Worm (Caenorhabditis elegans) whole organism, L4 larva: ENCODE measurements around the gene acd-4.

Experiments used
- F49E8.2 ChIP-seq: sonication (generic microtip); optimal IDR thresholded peaks from 2 replicates; lab custom pipeline; 2016; ENCODE audit warnings: missing compliant biosample characterization, mild to moderate bottlenecking, missing genetic modification characterization, borderline replicate concordance
- T20F7.1 ChIP-seq: fragments of 200-800 bp; sonication (Bioruptor generic); optimal IDR thresholded peaks from 2 replicates; lab custom pipeline; 2018; ENCODE audit warnings: mild to moderate bottlenecking, missing genetic modification characterization, missing compliant biosample characterization
- T26A8.4 ChIP-seq: fragments of 200-800 bp; sonication (Bioruptor generic); IDR thresholded peaks from 2 replicates; pipeline ENCODE4 v1.3.6; 2022; ENCODE audit warnings: missing genetic modification characterization, missing compliant biosample characterization
- Y48G9A.11 ChIP-seq: fragments of 200-800 bp; sonication (Bioruptor generic); IDR thresholded peaks from 2 replicates; pipeline ENCODE4 v1.3.6; 2022; ENCODE audit warnings: missing genetic modification reagents, missing genetic modification characterization, missing compliant biosample characterization
- ceh-20 ChIP-seq: fragments of 200-800 bp; sonication (Bioruptor generic); IDR thresholded peaks from 2 replicates; pipeline ENCODE4 v1.3.6; 2022; ENCODE audit warnings: missing genetic modification reagents, missing genetic modification characterization, missing compliant biosample characterization
- cey-2 ChIP-seq: sonication (generic microtip); optimal IDR thresholded peaks from 3 replicates; lab custom pipeline; 2017; ENCODE audit warnings: missing genetic modification characterization, mild to moderate bottlenecking, missing compliant biosample characterization, antibody characterized with exemption, borderline replicate concordance; ENCODE audit not compliant: insufficient read depth
- daf-16 ChIP-seq, 3 experiments: sonication (generic microtip); optimal IDR thresholded peaks; 2 replicates each; lab custom pipeline; 2016 to 2017; ENCODE audit warnings: missing genetic modification characterization in 3 of 3, missing genetic modification reagents in 3 of 3, mild to moderate bottlenecking in 2 of 3, missing compliant biosample characterization in 2 of 3, missing biosample characterization in 1 of 3, moderate library complexity in 1 of 3
- dmd-6 ChIP-seq: fragments of 200-800 bp; sonication (Bioruptor generic); IDR thresholded peaks from 2 replicates; pipeline ENCODE4 v1.3.6; 2022; ENCODE audit warnings: missing genetic modification reagents, missing genetic modification characterization, missing compliant biosample characterization
- dve-1 ChIP-seq: sonication (generic microtip); optimal IDR thresholded peaks from 2 replicates; lab custom pipeline; 2017; ENCODE audit warnings: antibody characterized with exemption, mild to moderate bottlenecking, missing genetic modification characterization, missing compliant biosample characterization; ENCODE audit not compliant: insufficient read depth
- fkh-10 ChIP-seq: fragments of 150-350 bp; optimal IDR thresholded peaks from 2 replicates; lab custom pipeline; 2014; ENCODE audit warnings: missing biosample characterization, missing genetic modification reagents, missing genetic modification characterization
- gei-8 ChIP-seq: fragments of 200-800 bp; sonication (Bioruptor generic); optimal IDR thresholded peaks from 2 replicates; lab custom pipeline; 2018; ENCODE audit warnings: mild to moderate bottlenecking, missing genetic modification characterization, missing compliant biosample characterization
- hif-1 ChIP-seq, 2 experiments: sonication (generic microtip); optimal IDR thresholded peaks; 2 replicates each; lab custom pipeline; 2016 to 2017; ENCODE audit warnings: missing compliant biosample characterization in 2 of 2, missing genetic modification characterization in 2 of 2, missing genetic modification reagents in 2 of 2, missing genotype in 2 of 2, mild to moderate bottlenecking in 1 of 2
- hlh-11 ChIP-seq: fragments of 200-800 bp; sonication (Bioruptor generic); optimal IDR thresholded peaks from 2 replicates; lab custom pipeline; 2018; ENCODE audit warnings: mild to moderate bottlenecking, missing genetic modification characterization, missing compliant biosample characterization
- hlh-30 ChIP-seq: sonication (generic microtip); optimal IDR thresholded peaks from 2 replicates; lab custom pipeline; 2017; ENCODE audit warnings: antibody characterized with exemption, mild to moderate bottlenecking, missing genetic modification characterization, missing compliant biosample characterization; ENCODE audit not compliant: insufficient read depth
- jun-1 ChIP-seq: fragments of 150-350 bp; optimal IDR thresholded peaks from 2 replicates; lab custom pipeline; 2014; ENCODE audit warnings: missing biosample characterization, missing genetic modification reagents, missing genetic modification characterization
- lim-7 ChIP-seq: fragments of 200-800 bp; sonication (Bioruptor generic); IDR thresholded peaks from 2 replicates; pipeline ENCODE4 v1.3.6; 2022; ENCODE audit warnings: missing genetic modification characterization, missing compliant biosample characterization
- lin-1 ChIP-seq: fragments of 200-800 bp; sonication (Bioruptor generic); IDR thresholded peaks from 2 replicates; pipeline ENCODE4 v1.3.6; 2022; ENCODE audit warnings: missing genetic modification reagents, missing genetic modification characterization, missing compliant biosample characterization
- lin-38 ChIP-seq: fragments of 200-800 bp; sonication (Bioruptor generic); IDR thresholded peaks from 2 replicates; pipeline ENCODE4 v1.3.6; 2022; ENCODE audit warnings: missing genetic modification reagents, missing genetic modification characterization, missing compliant biosample characterization
- lsy-2 ChIP-seq, 2 experiments: fragments of 150-350 bp in 1 of 2; sonication (generic microtip) in 1 of 2; optimal IDR thresholded peaks; 2 replicates each; lab custom pipeline; 2014 to 2017; ENCODE audit warnings: missing biosample characterization in 2 of 2, missing genetic modification characterization in 2 of 2
- madf-9 ChIP-seq: fragments of 200-800 bp; sonication (Bioruptor generic); conservative IDR thresholded peaks from 2 replicates; pipeline ENCODE4 v1.3.6; 2022; ENCODE audit warnings: missing genetic modification reagents, missing genetic modification characterization, missing compliant biosample characterization
- mep-1 ChIP-seq: fragments of 150-350 bp; sonication (generic microtip); optimal IDR thresholded peaks from 3 replicates; lab custom pipeline; 2014; ENCODE audit warnings: missing biosample characterization, missing genetic modification characterization
- mes-2 ChIP-seq: sonication (generic microtip); optimal IDR thresholded peaks from 2 replicates; lab custom pipeline; 2016; ENCODE audit warnings: missing genotype, mild to moderate bottlenecking, missing genetic modification characterization, missing compliant biosample characterization; ENCODE audit not compliant: poor library complexity, severe bottlenecking
- mxl-2 ChIP-seq: fragments of 200-800 bp; sonication (Bioruptor generic); conservative IDR thresholded peaks from 2 replicates; pipeline ENCODE4 v1.3.6; 2022; ENCODE audit warnings: missing genetic modification reagents, missing genetic modification characterization, missing compliant biosample characterization
- mxl-3 ChIP-seq: fragments of 200-800 bp; sonication (Bioruptor generic); optimal IDR thresholded peaks from 2 replicates; lab custom pipeline; 2018; ENCODE audit warnings: mild to moderate bottlenecking, missing genetic modification characterization, missing compliant biosample characterization
- nhr-10 ChIP-seq: fragments of 150-350 bp; optimal IDR thresholded peaks from 2 replicates; lab custom pipeline; 2014; ENCODE audit warnings: missing biosample characterization, missing genetic modification characterization
- nhr-102 ChIP-seq: sonication (generic microtip); optimal IDR thresholded peaks from 2 replicates; lab custom pipeline; 2016; ENCODE audit warnings: mild to moderate bottlenecking, missing genetic modification characterization, moderate library complexity, missing compliant biosample characterization
- nhr-11 ChIP-seq: fragments of 150-350 bp; optimal IDR thresholded peaks from 2 replicates; lab custom pipeline; 2014; ENCODE audit warnings: missing biosample characterization, missing genetic modification characterization
- nhr-28 ChIP-seq: fragments of 150-350 bp; optimal IDR thresholded peaks from 2 replicates; lab custom pipeline; 2014; ENCODE audit warnings: missing biosample characterization, missing genetic modification characterization
- nhr-41 ChIP-seq: fragments of 200-800 bp; sonication (Bioruptor generic); IDR thresholded peaks from 2 replicates; pipeline ENCODE4 v1.3.6; 2022; ENCODE audit warnings: missing genetic modification reagents, missing genetic modification characterization, missing compliant biosample characterization
- nhr-48 ChIP-seq: sonication (generic microtip); optimal IDR thresholded peaks from 2 replicates; lab custom pipeline; 2016; ENCODE audit warnings: mild to moderate bottlenecking, missing genetic modification characterization, missing compliant biosample characterization
- nhr-6 ChIP-seq: fragments of 150-350 bp; optimal IDR thresholded peaks from 2 replicates; lab custom pipeline; 2014; ENCODE audit warnings: missing biosample characterization, missing genetic modification characterization
- nhr-76 ChIP-seq: fragments of 150-350 bp; optimal IDR thresholded peaks from 2 replicates; lab custom pipeline; 2014; ENCODE audit warnings: missing biosample characterization, missing genetic modification characterization
- nhr-77 ChIP-seq: fragments of 150-350 bp; optimal IDR thresholded peaks from 2 replicates; lab custom pipeline; 2014; ENCODE audit warnings: missing biosample characterization, missing genetic modification characterization
- pha-4 ChIP-seq, 2 experiments: fragments of 150-350 bp in 1 of 2; fragments of 200-800 bp in 1 of 2; sonication (Bioruptor generic) in 1 of 2; IDR thresholded peaks in 1 of 2; optimal IDR thresholded peaks in 1 of 2; 2 replicates each; pipeline versions ENCODE4 v1.3.6 to Lab custom; 2014 to 2022; ENCODE audit warnings: missing genetic modification characterization in 2 of 2, missing genetic modification reagents in 2 of 2, missing biosample characterization in 1 of 2, missing compliant biosample characterization in 1 of 2
- php-3 ChIP-seq: fragments of 200-800 bp; sonication (Bioruptor generic); IDR thresholded peaks from 2 replicates; pipeline ENCODE4 v1.3.6; 2022; ENCODE audit warnings: missing genetic modification reagents, missing genetic modification characterization, missing compliant biosample characterization
- pqm-1 ChIP-seq: sonication (generic microtip); optimal IDR thresholded peaks from 2 replicates; lab custom pipeline; 2017; ENCODE audit warnings: missing biosample characterization, missing genetic modification characterization
- saeg-2 ChIP-seq: fragments of 200-800 bp; sonication (Bioruptor generic); IDR thresholded peaks from 2 replicates; pipeline ENCODE4 v1.3.6; 2022; ENCODE audit warnings: missing genetic modification reagents, missing genetic modification characterization, missing compliant biosample characterization
- tra-1 ChIP-seq: fragments of 200-800 bp; sonication (Bioruptor generic); IDR thresholded peaks from 2 replicates; pipeline ENCODE4 v1.3.6; 2022; ENCODE audit warnings: missing genetic modification reagents, missing genetic modification characterization, missing compliant biosample characterization
- unc-62 ChIP-seq, 3 experiments: fragments of 150-350 bp in 1 of 3; sonication (generic microtip); optimal IDR thresholded peaks in 2 of 3; peaks in 1 of 3; 1 replicate in 1 of 3; 2 replicates in 2 of 3; lab custom pipeline; 2014 to 2017; ENCODE audit warnings: missing biosample characterization in 3 of 3, missing genetic modification characterization in 3 of 3, missing genetic modification reagents in 3 of 3, missing genotype in 1 of 3
- vab-7 ChIP-seq: fragments of 200-800 bp; sonication (Bioruptor generic); IDR thresholded peaks from 2 replicates; pipeline ENCODE4 v1.3.6; 2022; ENCODE audit warnings: missing genetic modification reagents, missing genetic modification characterization, missing compliant biosample characterization
- zip-11 ChIP-seq: fragments of 200-800 bp; sonication (Bioruptor generic); IDR thresholded peaks from 2 replicates; pipeline ENCODE4 v1.3.6; 2022; ENCODE audit warnings: missing genetic modification characterization, missing compliant biosample characterization

The acd-4 gene

DNA sequence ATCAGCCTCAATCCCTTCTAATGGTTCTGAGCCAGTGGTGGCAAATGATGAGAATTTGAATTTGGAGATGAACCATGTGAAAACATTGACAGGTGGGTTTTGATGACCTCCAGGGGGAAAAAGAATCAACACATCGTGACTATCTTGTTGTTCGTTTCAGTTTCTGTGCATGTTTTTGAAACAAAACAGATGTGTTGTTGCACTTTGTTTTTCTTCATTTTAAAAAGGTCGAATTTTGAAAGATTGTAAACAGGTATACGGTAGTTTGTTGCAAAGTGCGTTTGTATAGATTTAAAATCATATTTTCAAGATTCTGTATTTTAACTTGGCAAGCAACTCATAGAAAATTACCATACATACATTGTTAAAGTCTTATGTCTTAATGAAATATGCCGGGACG lies 12.3 kb downstream of the acd-4 start:
- no peak for TF ChIP-seq F49E8.2
- TF ChIP-seq hlh-30 (tag; lab: Kevin White, UChicago): peak; percentile 15
- peak in 1 of 2 experiments; percentile 73 for TF ChIP-seq daf-16 (GFP tag; optimal IDR thresholded peaks at IDR 0.05; lab: Kevin White, UChicago)
- TF ChIP-seq daf-16 (tag; optimal IDR thresholded peaks at IDR 0.05; lab: Kevin White, UChicago): peak; percentile 68

DNA sequence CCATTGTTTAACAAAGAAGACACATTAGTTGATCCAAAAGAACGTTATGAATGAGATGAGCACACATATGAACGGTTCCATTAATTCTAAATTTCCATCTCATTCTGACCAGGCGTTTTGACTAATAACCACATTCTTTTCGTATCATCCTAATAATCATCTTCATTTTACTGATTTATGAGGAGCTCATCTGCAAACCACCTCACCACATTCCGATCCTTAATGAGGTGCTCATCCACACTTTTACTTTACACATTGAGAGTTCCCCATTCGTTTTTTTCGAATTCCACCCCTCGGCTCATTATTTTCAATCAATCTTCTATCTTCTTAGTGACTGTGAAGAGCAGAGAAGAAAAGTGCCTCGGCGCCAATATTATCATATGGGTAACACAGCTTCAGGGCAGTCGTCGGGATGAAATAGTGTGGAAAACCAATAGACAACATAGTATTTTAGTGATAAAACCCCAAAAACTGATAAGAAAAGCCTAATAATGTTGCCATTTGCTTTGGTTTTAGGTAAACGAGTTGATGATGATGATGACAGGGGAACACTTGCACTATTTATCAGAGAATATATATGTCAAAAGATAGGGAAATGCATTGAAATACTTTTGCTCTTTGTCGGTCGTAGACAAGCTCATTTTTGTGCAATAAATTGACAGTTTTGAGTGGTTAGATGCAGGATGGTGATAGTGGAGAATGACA lies 13.1 kb downstream of the acd-4 start:
- TF ChIP-seq nhr-102 (tag; lab: Kevin White, UChicago) (peak; percentile 93), pqm-1 (tag; lab: Kevin White, UChicago) (peak; percentile 99), mes-2 (tag; lab: Kevin White, UChicago) (peak; percentile 27), nhr-76 (no peak), vab-7 (GFP tag; lab: Robert Waterston, UW) (no peak), zip-11 (GFP tag; lab: Robert Waterston, UW) (no peak), mxl-2 (no peak), mep-1 (tag; lab: Kevin White, UChicago) (peak; percentile 56), nhr-28 (peak; percentile 77), daf-16 (GFP tag; optimal IDR thresholded peaks at IDR 0.05; lab: Kevin White, UChicago) (peak in 1 of 2 experiments; percentile 94), daf-16 (tag; optimal IDR thresholded peaks at IDR 0.05; lab: Kevin White, UChicago) (peak; percentile 99), T20F7.1 (GFP tag; lab: Kevin White, UChicago) (peak; percentile 73), lsy-2 (tag; optimal IDR thresholded peaks at IDR 0.05; lab: Kevin White, UChicago) (peak in 1 of 2 experiments; percentile 56), ceh-20 (GFP tag; lab: Robert Waterston, UW) (peak; percentile 78), php-3 (GFP tag; lab: Robert Waterston, UW) (peak; percentile 99), nhr-41 (GFP tag; lab: Robert Waterston, UW) (peak; percentile 78; the same call in 1 of the 2 replicates), hlh-11 (tag; lab: Kevin White, UChicago) (peak; percentile 98), hif-1 (tag; optimal IDR thresholded peaks at IDR 0.05; lab: Kevin White, UChicago) (peak in 1 of 2 experiments; percentile 37), lim-7 (no peak), nhr-77 (tag; lab: Kevin White, UChicago) (peak; percentile 88), pha-4 (GFP tag; IDR thresholded peaks at IDR 0.05; lab: Robert Waterston, UW) (peak; percentile 85; the same call in 1 of the 2 replicates), pha-4 (tag; optimal IDR thresholded peaks at IDR 0.05; lab: Kevin White, UChicago) (peak; percentile 23), nhr-11 (tag; lab: Kevin White, UChicago) (no peak), hlh-30 (tag; lab: Kevin White, UChicago) (peak; percentile 40), jun-1 (tag; lab: Kevin White, UChicago) (peak; percentile 64), dmd-6 (GFP tag; lab: Robert Waterston, UW) (peak; percentile 100), madf-9 (GFP tag; lab: Robert Waterston, UW) (no peak), cey-2 (peak; percentile 74), nhr-6 (peak; percentile 22), mxl-3 (peak; percentile 42), gei-8 (peak; percentile 92), T26A8.4 (GFP tag; lab: Robert Waterston, UW) (0 out of 2 replicates have a peak, but pooled peaks have one; percentile 35), dve-1 (tag; lab: Kevin White, UChicago) (peak; percentile 96), fkh-10 (no peak), saeg-2 (0 out of 2 replicates have a peak, but pooled peaks have one; percentile 40), nhr-48 (peak; percentile 94), unc-62 (GFP tag; optimal IDR thresholded peaks at IDR 0.05 in 1 of 2; lab: Kevin White, UChicago) (peak; percentile 88 to 96), unc-62 (tag; optimal IDR thresholded peaks at IDR 0.05; lab: Kevin White, UChicago) (no peak), tra-1 (GFP tag; lab: Robert Waterston, UW) (peak; percentile 99), lin-1 (GFP tag; lab: Robert Waterston, UW) (peak; percentile 93; the same call in 1 of the 2 replicates), Y48G9A.11 (GFP tag; lab: Robert Waterston, UW) (no peak), nhr-10 (tag; lab: Kevin White, UChicago) (peak; percentile 55), lin-38 (GFP tag; lab: Robert Waterston, UW) (no peak)
